Worm (Caenorhabditis elegans) whole organism, dauer: ENCODE results near the gene K09H11.15.

Source experiments
- unc-62 ChIP-seq: sonication (generic microtip); optimal IDR thresholded peaks from 2 replicates; lab custom pipeline; 2017; ENCODE audit warnings: missing biosample characterization, missing genetic modification reagents, missing genetic modification characterization

K09H11.15 gene

DNA sequence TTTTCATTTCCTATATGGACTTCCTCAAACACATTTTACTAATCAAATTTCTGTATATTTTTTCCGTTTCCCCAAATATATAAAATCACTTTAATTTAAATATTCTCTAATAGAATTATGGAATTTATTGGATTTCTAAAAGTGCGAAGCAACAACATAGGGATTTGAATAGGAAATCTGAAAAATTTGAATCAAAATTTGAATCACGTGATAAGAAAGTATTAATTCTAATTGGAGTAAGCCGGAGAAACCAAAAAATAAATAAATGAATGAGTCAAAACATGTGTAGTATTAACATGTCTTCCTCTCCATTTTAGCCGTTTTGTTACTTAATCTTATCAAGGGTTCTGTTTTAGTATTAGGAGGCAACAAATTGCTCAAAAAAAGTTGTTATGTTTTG, 10.6 kb upstream of the K09H11.15 start:
- no peak for TF ChIP-seq unc-62

DNA sequence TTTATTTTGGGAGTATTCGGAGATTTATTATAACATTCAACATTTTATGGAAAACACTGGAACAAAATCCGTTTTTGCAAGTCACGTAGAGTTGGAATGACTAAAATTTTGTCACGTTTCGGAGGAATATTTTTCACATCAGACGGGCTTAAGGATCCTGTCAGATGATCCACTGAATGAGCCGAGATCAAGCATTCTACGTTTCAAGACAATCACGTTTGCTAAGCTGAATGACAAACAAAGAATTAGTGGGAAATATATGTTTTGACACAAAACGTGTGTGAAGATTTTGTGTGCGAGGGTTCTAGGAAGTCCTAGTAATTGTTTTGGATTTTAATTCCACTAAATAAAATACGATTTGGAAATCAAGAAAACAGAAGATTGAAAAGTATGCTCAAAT, 8.8 kb upstream of the K09H11.15 start:
- TF ChIP-seq unc-62: no peak

DNA sequence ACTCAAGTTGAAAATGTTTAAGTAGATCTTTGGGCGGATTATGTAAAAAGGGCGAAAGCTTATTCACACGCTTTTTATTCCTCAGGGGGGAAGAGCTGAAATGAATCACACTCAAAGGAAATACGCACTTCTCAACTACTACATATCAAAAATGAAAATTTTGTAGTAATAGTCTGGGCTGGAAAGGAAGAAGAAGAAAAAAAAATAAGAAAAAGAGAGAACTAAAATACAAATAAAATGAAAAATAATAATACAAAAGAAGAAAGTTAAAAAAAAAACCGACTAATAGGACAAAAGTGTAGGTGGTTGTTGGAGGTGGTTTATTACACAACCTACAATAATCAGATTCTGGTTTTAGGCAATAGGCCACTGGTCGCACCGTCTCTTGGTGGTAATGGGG, 5.4 kb upstream of the K09H11.15 start, which contains the start of gene K09H11.6:
Gene K09H11.6, minus strand, starts transcription at position 101 of the 400 bp plus-strand sequence.
- no peak for TF ChIP-seq unc-62

DNA sequence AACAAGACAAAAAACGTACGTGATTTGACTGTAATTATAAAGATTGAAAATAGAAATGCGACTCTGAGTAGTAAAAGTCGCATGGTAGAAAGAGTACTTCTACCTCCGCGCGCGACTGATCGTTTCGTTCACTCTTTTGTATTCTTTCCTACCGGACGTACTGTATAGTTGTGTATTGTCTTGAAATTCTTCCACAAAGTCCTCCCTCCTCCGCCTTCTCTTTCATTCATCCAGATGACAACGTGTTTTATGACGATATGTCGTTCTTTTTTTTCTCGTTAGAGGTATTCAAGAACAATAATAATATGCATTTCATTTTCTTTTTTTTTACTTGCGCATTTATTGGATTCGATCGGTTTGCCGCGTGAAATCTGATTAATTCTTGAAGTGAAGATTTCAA, 4.2 kb downstream of the K09H11.15 start, which contains the start of gene K09H11.4:
Gene K09H11.4, minus strand, starts transcription at position 101 of the 400 bp plus-strand sequence.
- TF ChIP-seq unc-62: no peak

DNA sequence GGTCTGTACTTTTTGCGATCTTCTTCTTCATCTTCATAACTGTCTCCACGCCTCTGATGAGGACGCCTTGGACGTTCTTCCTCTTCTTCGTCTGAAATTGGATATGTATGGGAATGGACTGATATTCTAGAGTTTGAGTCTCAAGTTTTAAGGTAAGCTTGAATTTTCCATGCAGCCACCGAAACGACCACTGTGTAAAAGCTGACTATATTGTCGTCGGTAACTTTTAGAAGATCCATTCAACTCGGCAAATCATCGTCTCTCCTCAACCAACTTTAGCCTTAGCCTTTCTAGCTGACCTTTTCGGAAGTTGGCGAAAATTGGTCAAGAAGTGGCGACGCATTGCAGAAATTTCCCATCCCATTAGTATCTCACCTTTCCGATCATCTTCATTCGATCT, 6.3 kb downstream of the K09H11.15 start:
- no peak for TF ChIP-seq unc-62

DNA sequence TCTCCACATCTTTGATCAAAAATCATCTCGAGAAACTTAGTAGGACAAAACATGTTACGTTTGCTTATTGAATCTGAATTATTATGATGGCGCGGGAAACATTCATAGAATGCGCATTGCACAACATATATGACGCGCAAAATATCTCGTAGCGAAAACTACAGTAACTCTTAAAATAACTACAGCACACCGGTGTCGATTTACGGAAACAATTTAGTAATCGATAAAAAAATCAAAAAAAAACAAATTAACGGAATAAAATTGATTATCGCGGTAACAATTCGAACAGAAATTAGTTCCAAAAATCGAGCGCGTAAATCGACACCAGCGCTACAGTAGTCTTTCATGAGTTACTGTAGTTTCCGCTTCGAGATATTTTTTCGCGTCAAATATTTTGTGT, 8.6 kb downstream of the K09H11.15 start:
- TF ChIP-seq unc-62: no peak

DNA sequence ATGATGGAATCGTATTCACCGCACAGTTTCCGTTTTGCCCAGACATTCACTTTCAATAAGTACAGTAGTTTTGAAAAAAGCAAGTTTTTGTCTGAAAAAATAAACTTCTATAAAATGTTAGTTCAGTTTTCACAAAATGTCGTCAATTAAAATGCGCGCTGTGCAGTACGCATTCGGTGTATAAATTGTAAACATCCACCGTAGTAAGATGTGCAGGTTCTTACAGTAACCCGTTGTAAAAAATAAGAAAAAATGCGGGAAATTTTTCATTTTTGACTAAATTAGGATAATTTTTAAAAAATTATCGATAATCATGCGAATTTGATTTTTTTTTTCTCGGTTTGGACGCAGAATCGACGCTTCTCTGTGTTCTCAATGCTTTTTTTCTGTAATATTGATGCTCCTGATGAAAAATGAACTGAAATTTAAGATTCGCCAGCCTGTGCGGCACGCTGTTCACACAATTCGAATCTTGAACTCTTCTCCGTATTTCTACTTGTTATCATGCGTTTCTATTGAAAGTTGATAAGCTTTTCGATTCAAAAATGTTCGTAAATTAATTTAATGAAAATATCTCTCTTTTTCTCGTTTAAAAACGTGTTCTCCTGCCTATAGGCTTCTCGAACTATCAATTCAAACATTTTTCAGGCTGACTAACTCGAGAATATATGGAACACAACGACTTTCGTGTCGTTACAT, 13.3 kb downstream of the K09H11.15 start, which contains the start of gene rga-3:
Gene rga-3, plus strand, starts transcription at position 649 of the 699 bp plus-strand sequence.
- no peak for TF ChIP-seq unc-62

DNA sequence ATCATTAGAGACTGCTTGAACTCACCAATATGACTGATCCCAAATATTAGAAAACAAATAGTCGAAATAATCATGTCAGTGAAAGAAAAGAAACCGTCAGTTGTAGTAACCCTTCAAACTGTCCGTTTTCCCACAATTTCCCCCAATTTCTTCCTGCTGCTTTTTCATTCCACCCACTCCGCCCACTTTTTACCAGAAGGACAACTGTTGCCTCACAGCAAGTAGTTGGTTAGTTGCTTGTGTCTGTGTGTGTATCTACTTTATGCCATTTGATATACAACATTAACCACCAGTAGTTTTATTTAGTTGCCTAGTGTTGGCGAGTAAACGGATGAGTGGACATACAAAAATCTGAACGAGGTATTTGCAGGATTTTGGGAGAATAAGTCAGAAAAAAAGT, 14.2 kb downstream of the K09H11.15 start, which contains the start of gene K09H11.9:
Gene K09H11.9, minus strand, starts transcription at position 101 of the 400 bp plus-strand sequence.
- TF ChIP-seq unc-62: no peak

DNA sequence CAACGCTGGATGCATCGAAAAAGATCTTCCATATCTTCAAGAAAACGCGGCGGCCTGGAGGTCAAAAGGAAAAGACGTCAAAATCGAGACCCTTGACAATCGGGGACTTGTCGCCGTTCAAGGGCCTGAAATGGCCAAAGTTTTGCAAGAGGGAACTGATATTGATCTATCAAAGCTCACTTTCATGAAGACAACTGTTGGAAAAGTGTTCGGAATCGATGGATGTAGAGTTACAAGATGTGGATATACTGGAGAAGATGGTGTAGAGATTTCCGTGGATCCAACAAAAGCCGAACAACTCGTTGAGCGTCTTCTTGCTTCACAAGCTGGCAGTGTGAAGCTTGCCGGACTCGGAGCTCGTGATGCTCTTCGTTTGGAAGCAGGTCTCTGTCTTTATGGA, 17.2 kb downstream of the K09H11.15 start:
- TF ChIP-seq unc-62: no peak

DNA sequence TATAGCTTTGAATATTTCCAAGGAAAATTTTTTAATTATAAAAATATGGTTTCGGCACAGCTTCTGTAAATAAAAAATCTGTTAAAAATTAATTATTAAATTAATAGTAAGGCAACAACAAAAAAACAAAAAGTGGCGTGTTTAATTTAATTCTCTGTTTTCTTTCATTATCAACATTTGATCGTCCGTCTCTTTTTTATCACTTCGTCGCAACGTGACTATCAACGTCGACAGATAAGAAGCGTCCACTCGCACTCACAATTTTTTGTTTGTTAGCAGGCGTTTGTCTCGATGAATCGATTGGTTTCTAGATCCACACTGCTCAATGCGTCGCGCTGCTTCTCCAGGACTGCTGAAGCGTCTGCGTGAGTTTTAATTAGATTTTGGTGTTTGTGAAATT, 18.0 kb downstream of the K09H11.15 start, which contains the start of gene gcst-1:
Gene gcst-1, plus strand, starts transcription at position 277 of the 400 bp plus-strand sequence.
- TF ChIP-seq unc-62: no peak

DNA sequence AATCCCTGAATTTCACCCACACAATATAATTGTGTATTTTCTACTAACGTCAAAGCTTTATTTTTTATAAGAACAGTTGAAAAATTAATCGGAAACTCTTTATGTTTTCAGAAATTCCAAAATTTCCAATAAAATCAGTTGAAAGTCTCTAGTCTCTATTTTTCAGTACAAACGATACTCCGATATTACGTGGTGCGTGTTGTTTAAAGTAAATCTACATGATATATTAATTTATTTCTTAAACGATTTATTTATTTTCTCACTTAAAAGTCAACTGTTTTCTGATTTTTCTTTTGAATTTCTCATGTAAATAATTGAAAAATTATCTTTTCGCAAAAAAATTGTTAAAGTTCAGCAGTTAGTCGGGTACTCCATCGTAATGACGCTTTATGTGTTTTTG, 18.5 kb downstream of the K09H11.15 start:
- TF ChIP-seq unc-62: no peak

DNA sequence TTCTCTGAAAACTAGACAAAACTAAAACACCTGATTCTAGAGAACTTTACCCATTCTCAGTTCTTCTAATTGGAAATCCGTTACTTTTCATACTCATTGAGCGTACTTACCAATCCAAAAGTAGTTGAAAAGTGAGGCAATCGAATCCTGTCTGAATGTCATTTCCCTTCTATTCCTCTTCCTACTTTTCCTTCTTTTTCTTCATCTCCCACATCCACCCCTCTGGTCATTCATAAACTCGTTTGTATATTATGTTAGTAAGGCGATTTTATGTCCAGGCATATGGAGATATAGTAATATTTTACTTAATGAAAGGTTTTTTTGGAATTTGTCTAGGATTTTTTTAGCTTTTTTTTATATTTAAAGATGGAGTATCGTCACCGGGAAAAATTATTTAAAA, 22.4 kb downstream of the K09H11.15 start:
- no peak for TF ChIP-seq unc-62

DNA sequence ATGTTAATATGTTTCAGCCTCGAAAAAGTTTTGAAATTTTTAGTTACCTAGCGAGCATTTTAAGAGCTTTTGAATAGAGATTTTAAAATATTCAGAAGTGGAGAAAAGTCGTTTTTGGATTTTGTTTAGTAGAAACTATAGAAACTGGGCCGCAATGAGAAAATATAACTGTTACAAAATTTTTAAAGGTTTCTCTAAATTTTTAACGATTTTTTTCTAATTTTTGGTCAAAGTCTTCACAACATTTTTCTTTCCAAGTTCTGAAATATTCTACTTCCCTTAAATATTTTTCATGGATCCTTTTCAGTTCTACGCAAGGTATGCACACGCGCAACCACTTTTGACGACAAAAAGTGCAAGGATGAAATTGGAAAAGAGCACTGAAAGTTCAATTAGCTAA, 25.2 kb downstream of the K09H11.15 start, which contains the start of gene peli-1:
Gene peli-1, plus strand, starts transcription at position 301 of the 400 bp plus-strand sequence.
- no peak for TF ChIP-seq unc-62

DNA sequence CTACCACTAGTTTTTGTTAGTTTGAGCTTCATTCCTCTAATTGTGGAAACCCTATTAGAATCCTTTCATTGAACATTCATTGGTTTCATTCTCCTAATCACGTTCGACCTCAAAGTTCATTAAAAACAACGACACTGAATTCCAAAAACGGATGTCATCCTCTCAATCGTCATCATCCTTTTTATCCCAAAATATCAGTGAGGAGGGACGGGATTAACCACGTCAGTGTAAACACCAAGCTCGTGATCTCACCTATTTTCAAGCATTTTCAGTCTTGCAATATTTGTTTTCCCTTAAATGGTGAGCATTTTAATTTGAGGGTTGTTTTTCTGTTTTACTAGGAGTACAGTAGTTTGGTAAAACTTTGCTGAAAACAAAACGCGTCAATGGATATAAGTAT, 26.2 kb downstream of the K09H11.15 start:
- no peak for TF ChIP-seq unc-62

DNA sequence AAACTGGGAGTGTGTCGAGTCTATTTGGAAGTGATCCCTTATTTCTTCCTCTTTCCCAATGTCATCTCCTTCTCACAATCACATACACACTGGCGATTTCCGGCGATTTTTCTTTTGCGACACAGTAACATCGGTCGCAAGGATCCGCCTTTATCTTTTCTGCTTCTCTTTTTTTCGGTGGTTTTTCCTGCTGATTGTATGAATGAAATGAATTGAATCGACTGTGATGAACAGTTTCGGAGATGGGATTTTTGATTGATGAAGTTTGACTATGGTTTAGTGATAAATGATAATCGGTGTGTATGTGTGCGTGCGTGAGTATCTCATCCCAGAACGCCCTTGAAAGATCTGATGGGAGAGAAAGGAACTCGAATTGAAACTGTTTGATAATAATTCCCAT, 29.6 kb downstream of the K09H11.15 start:
- no peak for TF ChIP-seq unc-62

DNA sequence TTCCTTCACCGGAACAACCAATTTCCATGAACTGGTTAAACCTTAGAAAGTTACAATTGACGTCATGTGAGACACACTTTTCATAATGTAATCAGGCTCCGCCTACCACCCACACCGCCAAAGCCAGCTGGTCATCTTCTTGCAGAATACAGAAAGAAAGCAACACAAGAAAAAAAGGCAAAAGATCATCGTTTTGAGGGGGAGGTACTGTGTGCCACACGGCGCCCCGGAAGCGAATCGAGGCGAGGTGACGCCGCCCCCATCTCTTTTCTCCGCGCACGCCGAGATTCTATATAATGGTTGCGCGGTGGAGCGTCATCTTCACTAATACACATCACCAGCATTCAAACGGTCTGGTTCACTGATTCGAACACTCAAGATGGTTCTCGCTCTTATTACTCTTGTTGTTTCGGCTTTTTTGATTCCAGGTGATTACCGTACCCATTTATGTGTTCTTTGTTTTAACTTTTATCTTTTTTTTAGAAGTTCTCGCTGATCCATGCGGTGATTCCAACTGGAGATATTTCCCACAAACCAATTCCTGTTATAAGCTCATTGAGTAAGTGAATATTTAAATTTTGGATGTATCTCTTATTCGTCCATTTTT, 30.7 kb downstream of the K09H11.15 start, which contains the start of gene clec-1:
Gene clec-1, plus strand, starts transcription at position 320 of the 607 bp plus-strand sequence.
- TF ChIP-seq unc-62: no peak

DNA sequence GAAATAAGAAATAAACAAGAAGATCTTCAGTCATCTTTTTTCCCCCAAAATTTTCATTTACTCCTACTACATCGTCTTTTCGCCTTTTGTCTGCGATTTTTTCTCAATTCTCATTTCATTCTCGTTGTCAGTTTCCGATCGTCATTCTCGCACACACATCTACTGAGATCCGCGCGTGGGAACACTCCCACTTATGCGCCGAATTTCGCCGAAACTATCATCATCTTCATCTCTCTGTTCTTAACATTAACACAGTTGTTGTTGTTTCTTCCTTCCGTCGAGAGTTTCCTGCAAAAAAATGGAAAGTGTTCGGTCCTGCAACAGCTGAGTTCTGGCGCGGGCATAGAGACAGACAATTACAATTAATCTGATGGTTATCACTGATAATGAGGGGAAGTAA, 33.1 kb downstream of the K09H11.15 start:
- TF ChIP-seq unc-62: no peak

DNA sequence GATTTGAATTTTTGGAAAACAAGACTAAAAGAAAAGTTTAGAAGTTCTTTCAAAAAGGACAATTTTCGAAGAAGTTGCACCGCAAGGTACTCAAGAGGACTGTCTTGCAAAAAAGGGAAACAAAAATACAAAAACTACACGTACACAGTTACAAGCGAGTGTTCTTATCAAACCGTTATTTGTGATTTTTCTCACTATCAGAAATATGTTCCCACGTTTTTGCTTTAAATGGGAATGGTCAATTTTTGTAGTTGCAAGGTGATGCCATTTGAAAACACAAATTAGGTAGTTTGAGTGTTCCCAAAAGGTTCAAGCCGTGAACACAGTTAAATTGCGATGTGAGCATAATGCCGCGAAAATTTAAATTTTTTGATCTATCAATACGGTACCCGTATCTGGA, 34.5 kb downstream of the K09H11.15 start:
- no peak for TF ChIP-seq unc-62
